Fruit fly (Drosophila melanogaster) whole organism, embryonic: ENCODE measurements around the gene CG4914.
A peak's percentile ranks its signal among the peaks of the same experiment; 100 is the strongest.

Source experiments
- Ada2b ChIP-seq: fragments of 200-800 bp; sonication (Bioruptor generic); IDR thresholded peaks from 2 replicates; pipeline ENCODE4 v1.3.6; 2022; ENCODE audit warnings: missing biosample characterization, missing genetic modification characterization
- BEAF-32 ChIP-seq: fragments of 200-800 bp; sonication (Bioruptor generic); optimal IDR thresholded peaks from 3 replicates; lab custom pipeline; 2017; ENCODE audit warnings: missing biosample characterization, missing genetic modification characterization, mild to moderate bottlenecking, moderate library complexity, missing genetic modification reagents
- CG1024 ChIP-seq: fragments of 200-800 bp; sonication (Bioruptor generic); IDR thresholded peaks from 2 replicates; pipeline ENCODE4 v1.3.6; 2022; ENCODE audit warnings: missing biosample characterization, missing genetic modification characterization
- CG12299 ChIP-seq: fragments of 200-800 bp; sonication (Bioruptor generic); optimal IDR thresholded peaks from 2 replicates; lab custom pipeline; 2018; ENCODE audit warnings: missing biosample characterization, mild to moderate bottlenecking, missing genetic modification characterization
- CG13894 ChIP-seq: fragments of 200-800 bp; sonication (Bioruptor generic); optimal IDR thresholded peaks from 3 replicates; lab custom pipeline; 2018; ENCODE audit warnings: missing biosample characterization, mild to moderate bottlenecking, missing genetic modification characterization, moderate library complexity
- CG14014 ChIP-seq: fragments of 200-800 bp; sonication (Bioruptor generic); IDR thresholded peaks from 2 replicates; pipeline ENCODE4 v1.3.6; 2022; ENCODE audit warnings: missing biosample characterization, missing genetic modification characterization
- CG1603 ChIP-seq: fragments of 200-800 bp; sonication (Bioruptor generic); optimal IDR thresholded peaks from 2 replicates; lab custom pipeline; 2019; ENCODE audit warnings: missing biosample characterization, mild to moderate bottlenecking, missing genetic modification characterization, moderate library complexity
- CG16815 ChIP-seq: fragments of 200-800 bp; sonication (Bioruptor generic); optimal IDR thresholded peaks from 3 replicates; lab custom pipeline; 2017; ENCODE audit warnings: missing biosample characterization, mild to moderate bottlenecking, missing genetic modification characterization
- CG18011 ChIP-seq: fragments of 200-800 bp; sonication (Bioruptor generic); optimal IDR thresholded peaks from 2 replicates; lab custom pipeline; 2017; ENCODE audit warnings: missing biosample characterization, missing genetic modification characterization, mild to moderate bottlenecking, moderate library complexity, missing genotype
- CG2875 ChIP-seq: fragments of 200-800 bp; sonication (Bioruptor generic); optimal IDR thresholded peaks from 2 replicates; lab custom pipeline; 2017; ENCODE audit warnings: missing biosample characterization, mild to moderate bottlenecking, missing genetic modification characterization, missing genetic modification reagents
- CG3163 ChIP-seq: fragments of 200-800 bp; sonication (Bioruptor generic); optimal IDR thresholded peaks from 3 replicates; lab custom pipeline; 2016; ENCODE audit warnings: missing biosample characterization, missing genetic modification characterization
- CG3281 ChIP-seq: fragments of 200-800 bp; sonication (Bioruptor generic); optimal IDR thresholded peaks from 3 replicates; lab custom pipeline; 2017; ENCODE audit warnings: missing biosample characterization, mild to moderate bottlenecking, missing genetic modification characterization
- CG4617 ChIP-seq: fragments of 200-800 bp; sonication (Bioruptor generic); optimal IDR thresholded peaks from 3 replicates; lab custom pipeline; 2016; ENCODE audit warnings: missing biosample characterization, missing genetic modification characterization, borderline replicate concordance
- CG7372 ChIP-seq: fragments of 200-800 bp; sonication (Bioruptor generic); IDR thresholded peaks from 2 replicates; pipeline ENCODE4 v1.3.6; 2022; ENCODE audit warnings: missing biosample characterization, missing genetic modification characterization
- CG7556 ChIP-seq: fragments of 200-800 bp; sonication (Bioruptor generic); optimal IDR thresholded peaks from 2 replicates; lab custom pipeline; 2017; ENCODE audit warnings: missing biosample characterization, mild to moderate bottlenecking, missing genetic modification characterization
- CG7928 ChIP-seq: fragments of 200-800 bp; sonication (Bioruptor generic); optimal IDR thresholded peaks from 2 replicates; lab custom pipeline; 2017; ENCODE audit warnings: missing biosample characterization, mild to moderate bottlenecking, missing genetic modification characterization
- Camta ChIP-seq: fragments of 200-800 bp; sonication (Bioruptor generic); optimal IDR thresholded peaks from 2 replicates; lab custom pipeline; 2016; ENCODE audit warnings: missing biosample characterization, missing genetic modification characterization
- Chrac-16 ChIP-seq: fragments of 200-800 bp; sonication (Bioruptor generic); optimal IDR thresholded peaks from 3 replicates; lab custom pipeline; 2016; ENCODE audit warnings: missing biosample characterization, missing genetic modification characterization
- Dek ChIP-seq: fragments of 200-800 bp; sonication (Bioruptor generic); optimal IDR thresholded peaks from 3 replicates; lab custom pipeline; 2019; ENCODE audit warnings: missing biosample characterization, mild to moderate bottlenecking, missing genetic modification characterization, moderate library complexity
- HHEX ChIP-seq: fragments of 200-800 bp; sonication (Bioruptor generic); optimal IDR thresholded peaks from 3 replicates; lab custom pipeline; 2017; ENCODE audit warnings: missing biosample characterization, mild to moderate bottlenecking, missing genetic modification characterization, missing genetic modification reagents
- HmgD ChIP-seq: fragments of 200-800 bp; sonication (Bioruptor generic); optimal IDR thresholded peaks from 3 replicates; lab custom pipeline; 2016; ENCODE audit warnings: missing biosample characterization, missing genetic modification characterization
- MBD-R2 ChIP-seq: fragments of 200-800 bp; sonication (Bioruptor generic); IDR thresholded peaks from 2 replicates; pipeline ENCODE4 v1.3.6; 2022; ENCODE audit warnings: missing biosample characterization, missing genetic modification characterization
- Mad ChIP-seq: fragments of 200-800 bp; sonication (Bioruptor generic); optimal IDR thresholded peaks from 2 replicates; lab custom pipeline; 2016; ENCODE audit warnings: missing biosample characterization, missing genetic modification characterization
- NC2α ChIP-seq: fragments of 200-800 bp; sonication (Bioruptor generic); optimal IDR thresholded peaks from 2 replicates; lab custom pipeline; 2016; ENCODE audit warnings: missing biosample characterization, missing genetic modification characterization
- Pdp1 ChIP-seq, 2 experiments: fragments of 200-800 bp; sonication (Bioruptor generic); optimal IDR thresholded peaks; 3 replicates each; lab custom pipeline; 2016; ENCODE audit warnings: missing biosample characterization in 2 of 2, missing genetic modification characterization in 2 of 2, mild to moderate bottlenecking in 1 of 2, moderate library complexity in 1 of 2
- Poxn ChIP-seq: fragments of 200-800 bp; sonication (Bioruptor generic); IDR thresholded peaks from 2 replicates; pipeline ENCODE4 v1.3.6; 2022; ENCODE audit warnings: missing biosample characterization, missing genetic modification characterization
- ash1 ChIP-seq: fragments of 200-800 bp; sonication (Bioruptor generic); optimal IDR thresholded peaks from 2 replicates; lab custom pipeline; 2018; ENCODE audit warnings: missing biosample characterization, mild to moderate bottlenecking, missing genetic modification characterization
- cato ChIP-seq: fragments of 200-800 bp; sonication (Bioruptor generic); optimal IDR thresholded peaks from 2 replicates; lab custom pipeline; 2016; ENCODE audit warnings: missing biosample characterization, missing genetic modification characterization, borderline replicate concordance
- corto ChIP-seq: fragments of 200-800 bp; sonication (Bioruptor generic); optimal IDR thresholded peaks from 2 replicates; lab custom pipeline; 2016; ENCODE audit warnings: missing biosample characterization, mild to moderate bottlenecking, missing genetic modification characterization, moderate library complexity
- cwo ChIP-seq: fragments of 200-800 bp; sonication (Bioruptor generic); optimal IDR thresholded peaks from 3 replicates; lab custom pipeline; 2017; ENCODE audit warnings: missing biosample characterization, missing genetic modification characterization, mild to moderate bottlenecking, moderate library complexity, missing genetic modification reagents
- dm ChIP-seq: fragments of 200-800 bp; sonication (Bioruptor generic); optimal IDR thresholded peaks from 3 replicates; lab custom pipeline; 2016; ENCODE audit warnings: missing biosample characterization, missing genetic modification characterization
- eve ChIP-seq, 2 experiments: fragments of >200 bp; optimal IDR thresholded peaks; 2 replicates each; lab custom pipeline; 2017; ENCODE audit warnings: missing biosample characterization in 2 of 2, missing genetic modification characterization in 2 of 2
- gfzf ChIP-seq: fragments of 200-800 bp; sonication (Bioruptor generic); optimal IDR thresholded peaks from 2 replicates; lab custom pipeline; 2016; ENCODE audit warnings: missing biosample characterization, mild to moderate bottlenecking, missing genetic modification characterization, moderate library complexity
- grn ChIP-seq: fragments of 200-800 bp; sonication (Bioruptor generic); optimal IDR thresholded peaks from 3 replicates; lab custom pipeline; 2017; ENCODE audit warnings: missing biosample characterization, missing genetic modification characterization
- hb ChIP-seq: fragments of 200-800 bp; sonication (Bioruptor generic); IDR thresholded peaks from 3 replicates; pipeline ENCODE4 v1.3.6; 2022; ENCODE audit warnings: missing biosample characterization, missing genetic modification characterization; ENCODE audit not compliant: partially characterized antibody
- her ChIP-seq: fragments of 200-800 bp; sonication (Bioruptor generic); optimal IDR thresholded peaks from 2 replicates; lab custom pipeline; 2016; ENCODE audit warnings: missing biosample characterization, missing genetic modification characterization
- insv ChIP-seq, 2 experiments: fragments of 200-800 bp; sonication (Bioruptor generic); optimal IDR thresholded peaks; 3 replicates each; lab custom pipeline; 2016 to 2018; ENCODE audit warnings: missing biosample characterization in 2 of 2, missing genetic modification characterization in 2 of 2
- lola ChIP-seq, 3 experiments: fragments of >200 bp in 2 of 3; fragments of 200-800 bp in 1 of 3; sonication (Bioruptor generic) in 1 of 3; optimal IDR thresholded peaks; 2 replicates each; lab custom pipeline; 2017 to 2019; ENCODE audit warnings: missing biosample characterization in 3 of 3, missing genetic modification characterization in 3 of 3, mild to moderate bottlenecking in 1 of 3, moderate library complexity in 1 of 3
- nerfin-2 ChIP-seq: fragments of 200-800 bp; sonication (Bioruptor generic); IDR thresholded peaks from 2 replicates; pipeline ENCODE4 v1.3.6; 2022; ENCODE audit warnings: missing biosample characterization, missing genetic modification characterization; ENCODE audit not compliant: partially characterized antibody
- pfk ChIP-seq: fragments of 200-800 bp; sonication (Bioruptor generic); optimal IDR thresholded peaks from 2 replicates; lab custom pipeline; 2018; ENCODE audit warnings: missing biosample characterization, mild to moderate bottlenecking, missing genetic modification characterization, moderate library complexity
- phol ChIP-seq: fragments of 200-800 bp; sonication (Bioruptor generic); optimal IDR thresholded peaks from 3 replicates; lab custom pipeline; 2018; ENCODE audit warnings: missing biosample characterization, mild to moderate bottlenecking, missing genetic modification characterization, moderate library complexity
- pum ChIP-seq: fragments of 200-800 bp; sonication (Bioruptor generic); optimal IDR thresholded peaks from 2 replicates; lab custom pipeline; 2016; ENCODE audit warnings: missing biosample characterization, missing genetic modification characterization
- row ChIP-seq: fragments of 200-800 bp; sonication (Bioruptor generic); IDR thresholded peaks from 3 replicates; pipeline ENCODE4 v1.3.6; 2022; ENCODE audit warnings: missing biosample characterization, missing genetic modification characterization
- sim ChIP-seq: fragments of 200-800 bp; sonication (Bioruptor generic); IDR thresholded peaks from 2 replicates; pipeline ENCODE4 v1.3.6; 2022; ENCODE audit warnings: missing biosample characterization, missing genetic modification characterization
- tna ChIP-seq: fragments of 200-800 bp; sonication (Bioruptor generic); IDR thresholded peaks from 2 replicates; pipeline ENCODE4 v1.3.6; 2022; ENCODE audit warnings: missing biosample characterization, missing genetic modification characterization; ENCODE audit not compliant: partially characterized antibody
- toy ChIP-seq: fragments of 200-800 bp; sonication (Bioruptor generic); IDR thresholded peaks from 2 replicates; pipeline ENCODE4 v1.3.6; 2022; ENCODE audit warnings: missing biosample characterization, missing genetic modification characterization
- unc-4 ChIP-seq: fragments of 200-800 bp; sonication (Bioruptor generic); IDR thresholded peaks from 2 replicates; pipeline ENCODE4 v1.3.6; 2022; ENCODE audit warnings: missing biosample characterization, missing genetic modification characterization; ENCODE audit not compliant: partially characterized antibody
- usp ChIP-seq: fragments of >200 bp; optimal IDR thresholded peaks from 2 replicates; lab custom pipeline; 2017; ENCODE audit warnings: missing biosample characterization, missing genetic modification characterization
- wdn ChIP-seq: fragments of 200-800 bp; sonication (Bioruptor generic); IDR thresholded peaks from 2 replicates; pipeline ENCODE4 v1.3.6; 2022; ENCODE audit warnings: missing biosample characterization, missing genetic modification characterization

The CG4914 gene

DNA sequence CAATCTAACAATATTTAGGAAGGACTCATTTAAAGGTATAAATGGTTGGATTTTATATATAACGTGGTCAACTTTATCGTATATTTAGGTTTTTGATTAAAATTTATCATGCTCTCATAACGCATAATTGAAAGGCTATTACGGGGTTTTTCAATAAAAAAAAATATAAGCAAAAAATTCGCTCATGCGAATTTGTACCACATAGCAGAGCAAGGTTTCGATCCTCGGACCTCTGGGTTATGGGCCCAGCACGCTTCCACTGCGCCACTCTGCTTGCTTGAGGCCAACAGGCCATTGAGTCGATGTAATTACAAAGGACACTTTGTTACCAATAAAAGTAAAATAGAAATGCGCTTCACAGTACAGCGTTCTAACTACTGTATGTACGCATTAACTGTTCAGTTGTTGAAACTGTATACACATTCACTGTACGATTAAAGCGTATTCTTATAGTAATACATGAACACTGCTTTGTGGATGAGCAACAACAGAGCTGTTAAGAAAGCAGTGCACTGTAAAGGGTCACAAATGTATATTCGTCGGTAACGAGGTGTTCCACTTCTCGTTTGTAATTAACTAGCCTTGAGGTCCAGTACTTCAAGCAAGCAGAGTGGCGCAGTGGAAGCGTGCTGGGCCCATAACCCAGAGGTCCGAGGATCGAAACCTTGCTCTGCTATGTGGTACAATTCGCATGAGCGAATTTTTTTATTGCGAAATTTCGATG lies 4.0 kb downstream of the CG4914 start (continued):
- TF ChIP-seq tna (GFP tag; lab: Robert Waterston, UW) (peak; percentile 77), hb (peak; percentile 72; the same call in 2 of the 3 replicates), CG7928 (GFP tag; lab: Kevin White, UChicago) (no peak), pfk (GFP tag; lab: Kevin White, UChicago) (no peak), CG14014 (no peak), CG13894 (tag; lab: Kevin White, UChicago) (peak; percentile 57), CG7372 (no peak), lola (GFP tag; optimal IDR thresholded peaks at IDR 0.05; lab: Kevin White, UChicago) (peak in 1 of 3 experiments; percentile 71), insv (GFP tag; optimal IDR thresholded peaks at IDR 0.05; lab: Kevin White, UChicago) (no peak), CG7556 (no peak), gfzf (GFP tag; lab: Kevin White, UChicago) (no peak), cato (GFP tag; lab: Kevin White, UChicago) (no peak), pum (GFP tag; lab: Kevin White, UChicago) (no peak), CG4617 (no peak), nerfin-2 (GFP tag; lab: Robert Waterston, UW) (peak; percentile 81), phol (tag; lab: Kevin White, UChicago) (no peak), CG1603 (peak; percentile 5), CG3281 (GFP tag; lab: Kevin White, UChicago) (no peak), Poxn (GFP tag; lab: Robert Waterston, UW) (no peak), eve (GFP tag; optimal IDR thresholded peaks at IDR 0.05; lab: Kevin White, UChicago) (no peak), Mad (GFP tag; lab: Kevin White, UChicago) (no peak), Pdp1 (GFP tag; optimal IDR thresholded peaks at IDR 0.05; lab: Kevin White, UChicago) (no peak), usp (GFP tag; lab: Kevin White, UChicago) (no peak), CG3163 (GFP tag; lab: Kevin White, UChicago) (no peak), Chrac-16 (GFP tag; lab: Kevin White, UChicago) (no peak), HmgD (peak; percentile 71), CG18011 (GFP tag; lab: Kevin White, UChicago) (no peak), cwo (no peak), Dek (tag; lab: Kevin White, UChicago) (no peak), CG1024 (no peak), Ada2b (GFP tag; lab: Robert Waterston, UW) (no peak), sim (no peak), corto (GFP tag; lab: Kevin White, UChicago) (no peak), HHEX (no peak), MBD-R2 (GFP tag; lab: Robert Waterston, UW) (no peak), CG12299 (tag; lab: Kevin White, UChicago) (no peak), CG16815 (GFP tag; lab: Kevin White, UChicago) (no peak), Camta (GFP tag; lab: Kevin White, UChicago) (no peak), row (no peak), grn (GFP tag; lab: Kevin White, UChicago) (no peak), ash1 (no peak), wdn (no peak), NC2α (no peak), CG2875 (GFP tag; lab: Kevin White, UChicago) (no peak), unc-4 (GFP tag; lab: Robert Waterston, UW) (peak; percentile 29; the same call in 1 of the 2 replicates), her (GFP tag; lab: Kevin White, UChicago) (no peak), dm (GFP tag; lab: Kevin White, UChicago) (no peak), toy (no peak), BEAF-32 (no peak)
